Fruit fly (Drosophila melanogaster) whole organism, embryonic: Measurements from ENCODE around the gene CG10333.

Experiments used
- Awh ChIP-seq: fragments of 200-800 bp; sonication (Bioruptor generic); IDR thresholded peaks from 2 replicates; pipeline ENCODE4, ENCODE4 v1.3.6; 2022; ENCODE audit warnings: missing biosample characterization, missing genetic modification characterization
- Blimp-1 ChIP-seq: fragments of 200-800 bp; sonication (Bioruptor generic); optimal IDR thresholded peaks from 3 replicates; lab custom pipeline; 2018; ENCODE audit warnings: missing biosample characterization, missing genetic modification characterization, mild to moderate bottlenecking, moderate library complexity, missing genetic modification reagents
- Bteb2 ChIP-seq: fragments of 200-800 bp; sonication (Bioruptor generic); optimal IDR thresholded peaks from 2 replicates; lab custom pipeline; 2016; ENCODE audit warnings: missing biosample characterization, missing genetic modification characterization
- CG10959 ChIP-seq: fragments of 200-800 bp; sonication (Bioruptor generic); IDR thresholded peaks from 2 replicates; pipeline ENCODE4 v1.3.6; 2022; ENCODE audit warnings: missing biosample characterization, missing genetic modification characterization
- CG11247 ChIP-seq: fragments of 200-800 bp; sonication (Bioruptor generic); IDR thresholded peaks from 2 replicates; pipeline ENCODE4 v1.3.6; 2022; ENCODE audit warnings: missing biosample characterization, missing genetic modification characterization
- CG12219 ChIP-seq: fragments of 200-800 bp; sonication (Bioruptor generic); optimal IDR thresholded peaks from 3 replicates; lab custom pipeline; 2018; ENCODE audit warnings: missing biosample characterization, mild to moderate bottlenecking, missing genetic modification characterization
- CG1603 ChIP-seq: fragments of 200-800 bp; sonication (Bioruptor generic); optimal IDR thresholded peaks from 2 replicates; lab custom pipeline; 2019; ENCODE audit warnings: missing biosample characterization, mild to moderate bottlenecking, missing genetic modification characterization, moderate library complexity
- CG1647 ChIP-seq: fragments of 200-800 bp; sonication (Bioruptor generic); optimal IDR thresholded peaks from 3 replicates; lab custom pipeline; 2016; ENCODE audit warnings: missing biosample characterization, missing genetic modification characterization
- CG17359 ChIP-seq: fragments of 200-800 bp; sonication (Bioruptor generic); optimal IDR thresholded peaks from 3 replicates; lab custom pipeline; 2018; ENCODE audit warnings: missing biosample characterization, mild to moderate bottlenecking, missing genetic modification characterization, moderate library complexity
- CG17802 ChIP-seq: fragments of 200-800 bp; sonication (Bioruptor generic); optimal IDR thresholded peaks from 2 replicates; lab custom pipeline; 2018; ENCODE audit warnings: missing biosample characterization, mild to moderate bottlenecking, missing genetic modification characterization, moderate library complexity
- CG32532 ChIP-seq: fragments of 200-800 bp; sonication (Bioruptor generic); IDR thresholded peaks from 2 replicates; pipeline ENCODE4 v1.3.6; 2022; ENCODE audit warnings: missing biosample characterization, missing genetic modification characterization
- CG3407 ChIP-seq: fragments of 200-800 bp; sonication (Bioruptor generic); optimal IDR thresholded peaks from 2 replicates; lab custom pipeline; 2018; ENCODE audit warnings: missing biosample characterization, mild to moderate bottlenecking, missing genetic modification characterization
- CG34224 ChIP-seq: fragments of 200-800 bp; sonication (Bioruptor generic); IDR thresholded peaks from 3 replicates; pipeline ENCODE4 v1.3.6; 2022; ENCODE audit warnings: missing biosample characterization, missing genetic modification characterization; ENCODE audit not compliant: partially characterized antibody
- CG3847 ChIP-seq: fragments of 200-800 bp; sonication (Bioruptor generic); IDR thresholded peaks from 2 replicates; pipeline ENCODE4 v1.3.6; 2022; ENCODE audit warnings: missing biosample characterization, missing genetic modification characterization
- CG43689 ChIP-seq: fragments of 200-800 bp; sonication (Bioruptor generic); IDR thresholded peaks from 2 replicates; pipeline ENCODE4 v1.3.6; 2022; ENCODE audit warnings: missing biosample characterization, missing genetic modification characterization
- CG6791 ChIP-seq: fragments of 200-800 bp; sonication (Bioruptor generic); IDR thresholded peaks from 3 replicates; pipeline ENCODE4 v1.3.6; 2022; ENCODE audit warnings: missing biosample characterization, missing genetic modification characterization; ENCODE audit not compliant: partially characterized antibody
- CG7745 ChIP-seq: fragments of 200-800 bp; sonication (Bioruptor generic); optimal IDR thresholded peaks from 2 replicates; lab custom pipeline; 2018; ENCODE audit warnings: missing biosample characterization, mild to moderate bottlenecking, missing genetic modification characterization, moderate library complexity
- CG8290 ChIP-seq, 3 experiments: fragments of 200-800 bp; sonication (Bioruptor generic); optimal IDR thresholded peaks; 2 replicates each; lab custom pipeline; 2016 to 2019; ENCODE audit warnings: missing biosample characterization in 3 of 3, missing genetic modification characterization in 3 of 3, mild to moderate bottlenecking in 2 of 3, moderate library complexity in 1 of 3
- CG9727 ChIP-seq: fragments of 200-800 bp; sonication (Bioruptor generic); optimal IDR thresholded peaks from 3 replicates; lab custom pipeline; 2017; ENCODE audit warnings: missing biosample characterization, mild to moderate bottlenecking, missing genetic modification characterization
- CG9876 ChIP-seq: fragments of 200-800 bp; sonication (Bioruptor generic); optimal IDR thresholded peaks from 2 replicates; lab custom pipeline; 2016; ENCODE audit warnings: missing biosample characterization, missing genetic modification characterization
- D ChIP-seq, 2 experiments: fragments of 200-800 bp in 1 of 2; fragments of >200 bp in 1 of 2; sonication (Bioruptor generic) in 1 of 2; optimal IDR thresholded peaks; 2 replicates in 1 of 2; 3 replicates in 1 of 2; lab custom pipeline; 2017; ENCODE audit warnings: mild to moderate bottlenecking in 1 of 2, missing biosample characterization in 1 of 2, missing genetic modification characterization in 1 of 2, missing genetic modification reagents in 1 of 2
- Dref ChIP-seq: fragments of 200-800 bp; sonication (Bioruptor generic); IDR thresholded peaks from 2 replicates; pipeline ENCODE4 v1.3.6; 2022; ENCODE audit warnings: missing biosample characterization, missing genetic modification characterization
- Fer1 ChIP-seq: fragments of 200-800 bp; sonication (Bioruptor generic); optimal IDR thresholded peaks from 2 replicates; lab custom pipeline; 2017; ENCODE audit warnings: missing biosample characterization, mild to moderate bottlenecking, missing genetic modification characterization
- HLH4C ChIP-seq: fragments of 200-800 bp; sonication (Bioruptor generic); IDR thresholded peaks from 3 replicates; pipeline ENCODE4 v1.3.6; 2022; ENCODE audit warnings: missing biosample characterization, missing genetic modification characterization; ENCODE audit not compliant: partially characterized antibody
- Hand ChIP-seq: fragments of 200-800 bp; sonication (Bioruptor generic); optimal IDR thresholded peaks from 2 replicates; lab custom pipeline; 2017; ENCODE audit warnings: mild to moderate bottlenecking, missing biosample characterization, missing genetic modification reagents, missing genetic modification characterization
- Hr51 ChIP-seq, 2 experiments: fragments of 200-800 bp; sonication (Bioruptor generic); optimal IDR thresholded peaks; 2 replicates in 1 of 2; 3 replicates in 1 of 2; lab custom pipeline; 2016 to 2018; ENCODE audit warnings: missing biosample characterization in 2 of 2, missing genetic modification characterization in 2 of 2, mild to moderate bottlenecking in 1 of 2, moderate library complexity in 1 of 2
- MBD-R2 ChIP-seq: fragments of 200-800 bp; sonication (Bioruptor generic); IDR thresholded peaks from 2 replicates; pipeline ENCODE4 v1.3.6; 2022; ENCODE audit warnings: missing biosample characterization, missing genetic modification characterization
- MTF-1 ChIP-seq: fragments of 200-800 bp; sonication (Bioruptor generic); optimal IDR thresholded peaks from 2 replicates; lab custom pipeline; 2018; ENCODE audit warnings: missing biosample characterization, mild to moderate bottlenecking, missing genetic modification characterization, borderline replicate concordance
- Optix ChIP-seq: fragments of 200-800 bp; sonication (Bioruptor generic); IDR thresholded peaks from 3 replicates; pipeline ENCODE4 v1.3.6; 2022; ENCODE audit warnings: missing biosample characterization, missing genetic modification characterization
- PHDP ChIP-seq: fragments of 200-800 bp; sonication (Bioruptor generic); optimal IDR thresholded peaks from 3 replicates; lab custom pipeline; 2018; ENCODE audit warnings: missing biosample characterization, mild to moderate bottlenecking, missing genetic modification characterization, moderate library complexity
- Stat92E ChIP-seq, 3 experiments: fragments of >200 bp in 2 of 3; fragments of 200-800 bp in 1 of 3; sonication (Bioruptor generic) in 1 of 3; optimal IDR thresholded peaks; 2 replicates each; lab custom pipeline; 2017 to 2019; ENCODE audit warnings: missing biosample characterization in 3 of 3, missing genetic modification characterization in 3 of 3, mild to moderate bottlenecking in 1 of 3, moderate library complexity in 1 of 3
- aop ChIP-seq: fragments of 200-800 bp; sonication (Bioruptor generic); IDR thresholded peaks from 2 replicates; pipeline ENCODE4 v1.3.6; 2022; ENCODE audit warnings: missing biosample characterization, missing genetic modification characterization
- chm ChIP-seq: fragments of 200-800 bp; sonication (Bioruptor generic); IDR thresholded peaks from 2 replicates; pipeline ENCODE4 v1.3.6; 2022; ENCODE audit warnings: missing biosample characterization, missing genetic modification characterization
- dan ChIP-seq: fragments of 200-800 bp; sonication (Bioruptor generic); IDR thresholded peaks from 2 replicates; pipeline ENCODE4 v1.3.6; 2022; ENCODE audit warnings: missing biosample characterization, missing genetic modification characterization
- dmrt99B ChIP-seq: fragments of 200-800 bp; sonication (Bioruptor generic); optimal IDR thresholded peaks from 2 replicates; lab custom pipeline; 2018; ENCODE audit warnings: missing biosample characterization, mild to moderate bottlenecking, missing genetic modification characterization, moderate library complexity
- esg ChIP-seq: fragments of 200-800 bp; sonication (Bioruptor generic); conservative IDR thresholded peaks from 2 replicates; pipeline ENCODE4 v1.3.6; 2022; ENCODE audit warnings: missing biosample characterization, missing genetic modification characterization
- fu2 ChIP-seq: fragments of 200-800 bp; sonication (Bioruptor generic); optimal IDR thresholded peaks from 2 replicates; lab custom pipeline; 2016; ENCODE audit warnings: missing biosample characterization, missing genetic modification characterization
- gt ChIP-seq: fragments of 200-800 bp; sonication (Bioruptor generic); IDR thresholded peaks from 2 replicates; pipeline ENCODE4 v1.3.6; 2022; ENCODE audit warnings: missing biosample characterization, missing genetic modification characterization
- ham ChIP-seq: fragments of 200-800 bp; sonication (Bioruptor generic); IDR thresholded peaks from 2 replicates; pipeline ENCODE4 v1.3.6; 2022; ENCODE audit warnings: missing biosample characterization, missing genetic modification characterization
- hbn ChIP-seq: fragments of 200-800 bp; sonication (Bioruptor generic); IDR thresholded peaks from 2 replicates; pipeline ENCODE4 v1.3.6; 2022; ENCODE audit warnings: missing biosample characterization, missing genetic modification characterization; ENCODE audit not compliant: partially characterized antibody
- jing ChIP-seq: fragments of 200-800 bp; sonication (Bioruptor generic); optimal IDR thresholded peaks from 2 replicates; lab custom pipeline; 2018; ENCODE audit warnings: missing biosample characterization, mild to moderate bottlenecking, missing genetic modification characterization
- pnt ChIP-seq: fragments of 200-800 bp; sonication (Bioruptor generic); optimal IDR thresholded peaks from 3 replicates; lab custom pipeline; 2016; ENCODE audit warnings: missing biosample characterization, missing genetic modification characterization
- ro ChIP-seq: fragments of 200-800 bp; sonication (Bioruptor generic); IDR thresholded peaks from 2 replicates; pipeline ENCODE4 v1.3.6; 2022; ENCODE audit warnings: missing biosample characterization, missing genetic modification characterization
- sc ChIP-seq, 3 experiments: fragments of >200 bp in 2 of 3; fragments of 200-800 bp in 1 of 3; sonication (Bioruptor generic) in 1 of 3; optimal IDR thresholded peaks; 2 replicates in 2 of 3; 3 replicates in 1 of 3; lab custom pipeline; 2017; ENCODE audit warnings: mild to moderate bottlenecking in 1 of 3, missing biosample characterization in 1 of 3, missing genetic modification characterization in 1 of 3, missing genetic modification reagents in 1 of 3
- slp2 ChIP-seq: fragments of 200-800 bp; sonication (Bioruptor generic); optimal IDR thresholded peaks from 2 replicates; lab custom pipeline; 2016; ENCODE audit warnings: missing biosample characterization, missing genetic modification characterization
- trh ChIP-seq: fragments of 200-800 bp; sonication (Bioruptor generic); optimal IDR thresholded peaks from 2 replicates; lab custom pipeline; 2016; ENCODE audit warnings: missing biosample characterization, missing genetic modification characterization
- twi ChIP-seq: fragments of 200-800 bp; optimal IDR thresholded peaks from 2 replicates; lab custom pipeline; 2019; ENCODE audit warnings: missing biosample characterization, mild to moderate bottlenecking, missing genetic modification characterization, moderate library complexity
- unc-4 ChIP-seq: fragments of 200-800 bp; sonication (Bioruptor generic); IDR thresholded peaks from 2 replicates; pipeline ENCODE4 v1.3.6; 2022; ENCODE audit warnings: missing biosample characterization, missing genetic modification characterization; ENCODE audit not compliant: partially characterized antibody

CG10333 gene

dm6 chr2L:18604986-18605385 lies 1.6 kb upstream of the CG10333 start, which contains the start of gene CG10413 (continued):
- TF ChIP-seq MTF-1 (GFP tag; lab: Kevin White, UChicago) (peak; percentile 94), CG10959 (GFP tag; lab: Robert Waterston, UW) (peak; percentile 87), CG6791 (GFP tag; lab: Robert Waterston, UW) (no peak), CG17359 (tag; lab: Kevin White, UChicago) (peak; percentile 98), CG9876 (peak; percentile 96), pnt (peak; percentile 97), CG7745 (tag; lab: Kevin White, UChicago) (peak; percentile 75), chm (GFP tag; lab: Robert Waterston, UW) (peak; percentile 93), twi (peak; percentile 96), dmrt99B (tag; lab: Kevin White, UChicago) (peak; percentile 97), D (optimal IDR thresholded peaks at IDR 0.05; lab: Kevin White, UChicago) (no peak), D (GFP tag; optimal IDR thresholded peaks at IDR 0.05; lab: Kevin White, UChicago) (peak; percentile 94), trh (GFP tag; lab: Kevin White, UChicago) (peak; percentile 96), CG9727 (GFP tag; lab: Kevin White, UChicago) (peak; percentile 96), PHDP (tag; lab: Kevin White, UChicago) (peak; percentile 99), gt (GFP tag; lab: Robert Waterston, UW) (peak; percentile 85), ro (GFP tag; lab: Robert Waterston, UW) (peak; percentile 89), unc-4 (peak; percentile 51; the same call in 1 of the 2 replicates), CG1603 (peak; percentile 96), Dref (GFP tag; lab: Robert Waterston, UW) (peak; percentile 47), Bteb2 (GFP tag; lab: Kevin White, UChicago) (peak; percentile 98), MBD-R2 (peak; percentile 98), ham (GFP tag; lab: Robert Waterston, UW) (peak; percentile 94), CG1647 (GFP tag; lab: Kevin White, UChicago) (peak; percentile 97), CG11247 (peak; percentile 97), CG3407 (GFP tag; lab: Kevin White, UChicago) (peak; percentile 96), CG12219 (GFP tag; lab: Kevin White, UChicago) (peak; percentile 98), Hand (GFP tag; lab: Kevin White, UChicago) (peak; percentile 97), slp2 (GFP tag; lab: Kevin White, UChicago) (peak; percentile 96), Blimp-1 (GFP tag; lab: Kevin White, UChicago) (peak; percentile 96), esg (peak; percentile 97), fu2 (GFP tag; lab: Kevin White, UChicago) (peak; percentile 98), Optix (GFP tag; lab: Robert Waterston, UW) (peak; percentile 96), CG34224 (GFP tag; lab: Robert Waterston, UW) (no peak), Hr51 (GFP tag; optimal IDR thresholded peaks at IDR 0.05; lab: Kevin White, UChicago) (peak; percentile 98), Stat92E (GFP tag; optimal IDR thresholded peaks at IDR 0.05; lab: Kevin White, UChicago) (peak in 1 of 3 experiments; percentile 95), CG8290 (GFP tag; optimal IDR thresholded peaks at IDR 0.05; lab: Kevin White, UChicago) (peak; percentile 93), CG8290 (tag; optimal IDR thresholded peaks at IDR 0.05; lab: Kevin White, UChicago) (peak; percentile 90 to 97), dan (GFP tag; lab: Robert Waterston, UW) (no peak; the same call in 1 of the 2 replicates), CG3847 (GFP tag; lab: Robert Waterston, UW) (peak; percentile 98), CG32532 (GFP tag; lab: Robert Waterston, UW) (peak; percentile 99), Awh (peak; percentile 95), jing (GFP tag; lab: Kevin White, UChicago) (peak; percentile 95), CG43689 (GFP tag; lab: Robert Waterston, UW) (peak; percentile 94), aop (GFP tag; lab: Robert Waterston, UW) (peak; percentile 82), Fer1 (GFP tag; lab: Kevin White, UChicago) (peak; percentile 99), CG17802 (peak; percentile 86), hbn (GFP tag; lab: Robert Waterston, UW) (no peak), HLH4C (no peak), sc (optimal IDR thresholded peaks at IDR 0.05; lab: Kevin White, UChicago) (no peak), sc (GFP tag; optimal IDR thresholded peaks at IDR 0.05; lab: Kevin White, UChicago) (peak; percentile 92)
